Worm (Caenorhabditis elegans) whole organism, young adult: Measurements from ENCODE around the gene D1025.10.
"Not testable (repeated sequence)": the region's sequence is repeated elsewhere in the genome, so short reads cannot be mapped to it uniquely, and the experiment has no call there.

ENCODE experiments used
- B0035.1 ChIP-seq: sonication (generic microtip); optimal IDR thresholded peaks from 2 replicates; lab custom pipeline; 2016; ENCODE audit warnings: missing genetic modification characterization, mild to moderate bottlenecking, missing compliant biosample characterization, missing genotype, missing genetic modification reagents
- F37B4.10 ChIP-seq: fragments of 200-800 bp; sonication (Bioruptor generic); IDR thresholded peaks from 2 replicates; pipeline ENCODE4 v1.3.6; 2022; ENCODE audit warnings: missing genetic modification characterization, missing compliant biosample characterization
- F57A8.1 ChIP-seq: fragments of 200-800 bp; sonication (Bioruptor generic); optimal IDR thresholded peaks from 2 replicates; lab custom pipeline; 2018; ENCODE audit warnings: mild to moderate bottlenecking, missing genetic modification characterization, moderate library complexity, missing compliant biosample characterization
- F57C9.4 ChIP-seq: sonication (generic microtip); optimal IDR thresholded peaks from 2 replicates; lab custom pipeline; 2017; ENCODE audit warnings: mild to moderate bottlenecking, missing genetic modification characterization, missing compliant biosample characterization
- Y53G8AR.9 ChIP-seq: fragments of 200-800 bp; sonication (Bioruptor generic); conservative IDR thresholded peaks from 2 replicates; pipeline ENCODE4 v1.3.6; 2022; ENCODE audit warnings: missing genetic modification reagents, missing genetic modification characterization, missing compliant biosample characterization
- Y67H2A.10 ChIP-seq: fragments of 200-800 bp; sonication (Bioruptor generic); conservative IDR thresholded peaks from 2 replicates; pipeline ENCODE4 v1.3.6; 2022; ENCODE audit warnings: missing genetic modification reagents, missing genetic modification characterization, missing compliant biosample characterization
- attf-5 ChIP-seq: fragments of 200-800 bp; sonication (Bioruptor generic); optimal IDR thresholded peaks from 2 replicates; lab custom pipeline; 2018; ENCODE audit warnings: mild to moderate bottlenecking, missing genetic modification characterization, missing compliant biosample characterization
- bed-1 ChIP-seq: fragments of 200-800 bp; sonication (Bioruptor generic); IDR thresholded peaks from 2 replicates; pipeline ENCODE4 v1.3.6; 2022; ENCODE audit warnings: missing genetic modification reagents, missing genetic modification characterization, missing compliant biosample characterization
- ccch-3 ChIP-seq: fragments of 200-800 bp; sonication (Bioruptor generic); optimal IDR thresholded peaks from 2 replicates; lab custom pipeline; 2018; ENCODE audit warnings: mild to moderate bottlenecking, missing genetic modification characterization, missing compliant biosample characterization
- cebp-2 ChIP-seq: fragments of 200-800 bp; sonication (Bioruptor generic); IDR thresholded peaks from 2 replicates; pipeline ENCODE4 v1.3.6; 2022; ENCODE audit warnings: missing genetic modification characterization, missing compliant biosample characterization
- ceh-79 ChIP-seq: sonication (generic microtip); optimal IDR thresholded peaks from 2 replicates; lab custom pipeline; 2017; ENCODE audit warnings: mild to moderate bottlenecking, missing genetic modification characterization, missing compliant biosample characterization
- ceh-91 ChIP-seq: fragments of 200-800 bp; sonication (Bioruptor generic); IDR thresholded peaks from 2 replicates; pipeline ENCODE4 v1.3.6; 2022; ENCODE audit warnings: missing genetic modification reagents, missing genetic modification characterization, missing compliant biosample characterization
- chd-7 ChIP-seq: sonication (generic microtip); optimal IDR thresholded peaks from 2 replicates; lab custom pipeline; 2016; ENCODE audit warnings: mild to moderate bottlenecking, missing genetic modification characterization, moderate library complexity, missing compliant biosample characterization
- dpff-1 ChIP-seq: sonication (generic microtip); optimal IDR thresholded peaks from 2 replicates; lab custom pipeline; 2017; ENCODE audit warnings: mild to moderate bottlenecking, missing genetic modification characterization, missing compliant biosample characterization
- dpl-1 ChIP-seq: fragments of 150-350 bp; optimal IDR thresholded peaks from 2 replicates; lab custom pipeline; 2014; ENCODE audit warnings: missing biosample characterization, missing genetic modification reagents, missing genetic modification characterization
- ekl-4 ChIP-seq: fragments of 200-800 bp; sonication (Bioruptor generic); IDR thresholded peaks from 2 replicates; pipeline ENCODE4 v1.3.6; 2022; ENCODE audit warnings: missing genetic modification reagents, missing genetic modification characterization, missing compliant biosample characterization
- hsf-1 ChIP-seq: fragments of 200-800 bp; sonication (Bioruptor generic); IDR thresholded peaks from 2 replicates; pipeline ENCODE4 v1.3.6; 2022; ENCODE audit warnings: missing genetic modification reagents, missing genetic modification characterization, missing compliant biosample characterization
- let-526 ChIP-seq: fragments of 200-800 bp; sonication (Bioruptor generic); IDR thresholded peaks from 2 replicates; pipeline ENCODE4 v1.3.6; 2022; ENCODE audit warnings: missing genetic modification reagents, missing genetic modification characterization, missing compliant biosample characterization
- lin-54 ChIP-seq: fragments of 200-800 bp; sonication (Bioruptor generic); optimal IDR thresholded peaks from 2 replicates; lab custom pipeline; 2018; ENCODE audit warnings: mild to moderate bottlenecking, missing genetic modification characterization, missing compliant biosample characterization
- lsy-27 ChIP-seq: sonication (generic microtip); optimal IDR thresholded peaks from 2 replicates; lab custom pipeline; 2017; ENCODE audit warnings: missing genetic modification characterization, mild to moderate bottlenecking, missing compliant biosample characterization, antibody characterized with exemption, missing genotype, borderline replicate concordance; ENCODE audit not compliant: insufficient read depth
- madf-10 ChIP-seq: sonication (generic microtip); optimal IDR thresholded peaks from 2 replicates; lab custom pipeline; 2016; ENCODE audit warnings: mild to moderate bottlenecking, missing genetic modification characterization, missing compliant biosample characterization
- mel-28 ChIP-seq: sonication (generic microtip); optimal IDR thresholded peaks from 2 replicates; lab custom pipeline; 2016; ENCODE audit warnings: borderline replicate concordance, mild to moderate bottlenecking, missing genetic modification characterization, missing compliant biosample characterization
- nfya-2 ChIP-seq: fragments of 200-800 bp; sonication (Bioruptor generic); IDR thresholded peaks from 2 replicates; pipeline ENCODE4 v1.3.6; 2022; ENCODE audit warnings: missing genetic modification reagents, missing genetic modification characterization, missing compliant biosample characterization
- nhr-80 ChIP-seq: sonication (generic microtip); optimal IDR thresholded peaks from 2 replicates; lab custom pipeline; 2016; ENCODE audit warnings: missing genetic modification characterization, missing compliant biosample characterization
- rec-8 ChIP-seq, 2 experiments: sonication (generic microtip); optimal IDR thresholded peaks; 2 replicates each; lab custom pipeline; 2016; ENCODE audit warnings: mild to moderate bottlenecking in 2 of 2, missing genetic modification characterization in 2 of 2, missing genetic modification reagents in 2 of 2, missing genotype in 2 of 2, missing biosample characterization in 1 of 2, missing compliant biosample characterization in 1 of 2, moderate library complexity in 1 of 2
- snpc-1.3 ChIP-seq: sonication (generic microtip); optimal IDR thresholded peaks from 2 replicates; lab custom pipeline; 2017; ENCODE audit warnings: missing genetic modification characterization, mild to moderate bottlenecking, missing compliant biosample characterization, antibody characterized with exemption, moderate library complexity, missing genotype, missing genetic modification reagents; ENCODE audit not compliant: insufficient read depth
- snpc-4 ChIP-seq, 5 experiments: fragments of 150-350 bp in 1 of 5; sonication (generic microtip) in 4 of 5; optimal IDR thresholded peaks; 2 replicates each; lab custom pipeline; 2014 to 2018; ENCODE audit warnings: missing genetic modification characterization in 5 of 5, missing biosample characterization in 3 of 5, antibody characterized with exemption in 2 of 5, mild to moderate bottlenecking in 2 of 5, missing compliant biosample characterization in 2 of 5, missing genotype in 2 of 5, moderate library complexity in 2 of 5, missing genetic modification reagents in 1 of 5
- unc-62 ChIP-seq: fragments of 150-350 bp; optimal IDR thresholded peaks from 2 replicates; lab custom pipeline; 2014; ENCODE audit warnings: missing biosample characterization, missing genetic modification reagents, missing genetic modification characterization
- zfh-2 ChIP-seq: fragments of 200-800 bp; sonication (Bioruptor generic); conservative IDR thresholded peaks from 2 replicates; pipeline ENCODE4 v1.3.6; 2022; ENCODE audit warnings: missing genetic modification reagents, missing genetic modification characterization, missing compliant biosample characterization
- ztf-28 ChIP-seq: fragments of 200-800 bp; sonication (Bioruptor generic); IDR thresholded peaks from 2 replicates; pipeline ENCODE4 v1.3.6; 2022; ENCODE audit warnings: missing genetic modification reagents, missing genetic modification characterization, missing compliant biosample characterization
- ztf-6 ChIP-seq: fragments of 200-800 bp; sonication (Bioruptor generic); IDR thresholded peaks from 2 replicates; pipeline ENCODE4 v1.3.6; 2022; ENCODE audit warnings: missing genetic modification reagents, missing genetic modification characterization, missing compliant biosample characterization

Gene D1025.10

ce11 chrX:14513462-14513861 is 3.2 kb upstream of the D1025.10 start:
- TF ChIP-seq B0035.1 (tag; lab: Kevin White, UChicago) (no peak), rec-8 (tag; optimal IDR thresholded peaks at IDR 0.05; lab: Kevin White, UChicago) (no peak), unc-62 (no peak), nfya-2 (no peak), madf-10 (no peak), snpc-1.3 (no peak), F57C9.4 (tag; lab: Kevin White, UChicago) (no peak), chd-7 (tag; lab: Kevin White, UChicago) (no peak), ceh-79 (tag; lab: Kevin White, UChicago) (no peak), lsy-27 (tag; lab: Kevin White, UChicago) (no peak), ccch-3 (GFP tag; lab: Kevin White, UChicago) (no peak), Y67H2A.10 (GFP tag; lab: Robert Waterston, UW) (no peak), bed-1 (GFP tag; lab: Robert Waterston, UW) (no peak), cebp-2 (no peak), dpl-1 (GFP tag; lab: Kevin White, UChicago) (no peak), dpff-1 (tag; lab: Kevin White, UChicago) (no peak)
- TF ChIP-seq, all 124 proteins: peak for 0

- TF ChIP-seq nhr-80 (tag; lab: Kevin White, UChicago) (peak; percentile 66), attf-5 (GFP tag; lab: Kevin White, UChicago) (no peak)
Observed at ce11 chrX:14515028-14515427, 1.6 kb upstream of the D1025.10 start, which contains the start of gene gcsh-1. gcsh-1 (minus strand) TSS chrX:14515073.

- peak; percentile 60; the same call in 1 of the 2 replicates for TF ChIP-seq zfh-2 (GFP tag; lab: Robert Waterston, UW)
- TF ChIP-seq cebp-2 = no peak
- no peak for TF ChIP-seq snpc-4 (GFP tag; optimal IDR thresholded peaks at IDR 0.05; lab: Kevin White, UChicago)
- TF ChIP-seq snpc-4 (tag; optimal IDR thresholded peaks at IDR 0.05; lab: Kevin White, UChicago) = peak in 2 of 4 experiments; percentile 41 to 66
Observed at ce11 chrX:14517842-14518241, 1.2 kb downstream of the D1025.10 start.

ce11 chrX:14520463-14520862 is 3.8 kb downstream of the D1025.10 start, which contains the start of gene D1025.1:
D1025.1 (plus strand) TSS chrX:14520763.
- TF ChIP-seq ztf-6 (GFP tag; lab: Robert Waterston, UW) = no peak

- TF ChIP-seq lin-54 (GFP tag; lab: Kevin White, UChicago) = no peak
- no peak for TF ChIP-seq ceh-91 (GFP tag; lab: Robert Waterston, UW)
- no peak for TF ChIP-seq mel-28 (tag; lab: Kevin White, UChicago)
- no peak for TF ChIP-seq madf-10
- TF ChIP-seq let-526 = no peak
- TF ChIP-seq ekl-4 = no peak
- no peak for TF ChIP-seq F57A8.1 (GFP tag; lab: Kevin White, UChicago)
- no peak for TF ChIP-seq hsf-1
Observed at ce11 chrX:14523275-14523674, 6.6 kb downstream of the D1025.10 start, which contains the start of gene nspc-16. nspc-16 (plus strand) TSS chrX:14523575.

ce11 chrX:14525081-14525324 is 8.3 kb downstream of the D1025.10 start, which contains the start of gene nspc-17:
nspc-17 (minus strand) TSS chrX:14525181.
- not testable (repeated sequence) for TF ChIP-seq F37B4.10, ztf-28, Y53G8AR.9 (GFP tag; lab: Robert Waterston, UW)
